Fruit fly (Drosophila melanogaster): Measurements from ENCODE around the gene MED17.

Gene MED17

DNA sequence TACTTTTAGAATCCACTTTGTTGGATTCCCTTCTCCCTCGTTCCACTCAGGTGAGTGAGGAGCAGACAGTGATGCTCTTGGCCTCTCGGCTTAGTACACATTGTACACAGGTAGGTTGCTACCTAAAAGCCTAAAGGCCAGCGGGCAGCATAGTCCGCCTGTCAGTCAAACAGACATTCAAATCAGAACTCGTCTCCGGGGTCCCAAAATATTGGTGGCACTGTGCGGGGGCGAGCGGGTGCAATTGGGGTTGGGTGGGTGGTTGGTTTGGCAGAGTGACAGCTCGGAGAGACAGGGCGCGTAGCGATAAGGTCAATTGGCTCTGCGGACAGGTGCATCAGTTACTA is 8.9 kb downstream of the MED17 start:
- TF ChIP-seq pan (optimal IDR thresholded peaks at IDR 0.05): no peak
- TF ChIP-seq usp (GFP tag; optimal IDR thresholded peaks at IDR 0.05): no peak
- TF ChIP-seq CG8478 (optimal IDR thresholded peaks at IDR 0.05): no peak
- TF ChIP-seq psq (optimal IDR thresholded peaks at IDR 0.05): no peak

DNA sequence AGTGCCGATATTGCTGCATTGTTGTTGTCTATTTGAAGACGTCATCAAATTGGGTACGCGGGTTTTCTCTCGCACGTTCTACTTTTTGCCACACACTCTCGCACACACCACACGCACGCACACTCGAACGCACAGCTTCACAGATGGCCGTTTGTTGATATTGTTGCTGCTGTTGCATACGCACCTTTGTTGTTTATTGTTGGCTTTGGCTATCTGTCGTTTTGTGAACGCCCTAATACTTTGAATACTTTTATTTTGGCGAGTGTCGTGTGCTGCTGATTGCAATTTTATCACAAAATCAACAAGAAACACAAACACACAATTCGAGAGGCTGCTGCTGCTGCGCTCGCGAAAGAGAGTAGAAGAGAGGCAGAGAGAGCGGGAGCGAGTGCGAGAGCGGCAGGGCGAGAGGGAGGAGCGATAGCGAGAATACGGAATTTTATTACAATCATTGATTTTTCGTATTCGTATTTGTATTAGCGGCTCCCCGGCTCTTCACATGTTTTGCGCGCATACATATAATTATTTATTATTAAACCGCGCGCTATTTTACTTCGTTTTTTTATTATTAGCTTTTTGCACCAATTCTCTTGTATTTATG is 9.7 kb downstream of the MED17 start:
- TF ChIP-seq CG8478 (optimal IDR thresholded peaks at IDR 0.05) (no peak), Dll (optimal IDR thresholded peaks at IDR 0.05) (peak; percentile 97), psq (optimal IDR thresholded peaks at IDR 0.05) (no peak), pan (optimal IDR thresholded peaks at IDR 0.05) (no peak), EcR (GFP tag; optimal IDR thresholded peaks at IDR 0.05) (no peak)

DNA sequence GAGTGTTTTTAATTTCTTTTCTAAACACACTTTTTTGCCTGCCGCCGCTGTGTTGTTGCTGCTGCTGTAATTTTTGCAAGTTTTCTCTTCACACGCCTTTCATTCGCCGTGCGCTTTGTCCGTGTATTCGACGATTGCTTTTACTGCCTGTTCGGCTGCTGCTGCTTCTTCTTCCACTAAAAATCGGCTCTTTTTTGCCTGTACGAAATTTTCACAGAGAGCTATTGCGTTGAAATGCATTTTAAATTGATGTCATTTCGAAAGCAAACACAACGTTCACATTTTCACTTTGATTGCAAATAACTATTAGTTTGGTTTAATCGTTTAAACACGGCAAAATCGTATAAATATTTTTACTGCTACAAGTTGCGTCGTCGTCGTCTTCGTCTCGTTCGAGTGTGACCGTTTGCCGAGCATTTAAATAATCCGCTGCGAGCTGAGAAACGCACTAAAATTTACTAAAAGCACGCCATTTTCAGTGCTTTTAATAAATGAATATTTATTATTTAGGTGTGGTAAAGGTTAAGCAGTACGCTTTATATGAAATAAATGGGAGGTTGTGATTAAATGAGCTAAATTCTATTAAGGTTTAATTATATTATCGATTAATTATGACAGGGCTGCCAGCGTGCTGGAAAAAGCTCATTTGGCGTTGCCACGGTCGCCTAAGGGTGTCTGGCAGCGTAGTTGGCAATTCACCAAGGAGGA is 10.5 kb downstream of the MED17 start, which contains the start of the genes Ssdp and CG7985:
Gene Ssdp (minus strand): TSS at position 419 of the 708 bp plus-strand sequence.
Gene CG7985 (plus strand): TSS at position 681 of the 708 bp plus-strand sequence.
- TF ChIP-seq psq (optimal IDR thresholded peaks at IDR 0.05): peak; percentile 59
- TF ChIP-seq pan (optimal IDR thresholded peaks at IDR 0.05): no peak
- TF ChIP-seq Dll (optimal IDR thresholded peaks at IDR 0.05): no peak

DNA sequence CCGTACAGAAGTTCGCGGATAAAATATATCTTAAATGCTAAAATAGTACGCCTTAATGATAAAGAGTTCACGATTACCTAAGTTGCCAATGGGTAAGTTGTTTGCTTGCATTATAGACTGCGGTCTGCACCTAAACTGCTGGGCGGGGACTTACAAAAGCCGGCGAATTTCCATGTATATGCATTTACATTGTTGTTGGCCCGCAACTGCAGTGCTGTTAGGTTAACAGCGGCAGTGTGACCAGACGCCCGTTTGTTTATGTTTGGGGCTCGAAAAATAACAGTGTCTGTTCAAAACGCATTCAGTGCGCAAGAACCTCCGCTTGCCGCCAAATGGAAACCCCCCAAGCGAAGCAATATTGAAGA is 11.0 kb downstream of the MED17 start:
- TF ChIP-seq pan (optimal IDR thresholded peaks at IDR 0.05): no peak
- TF ChIP-seq EcR (GFP tag; optimal IDR thresholded peaks at IDR 0.05): no peak
- TF ChIP-seq CG8478 (optimal IDR thresholded peaks at IDR 0.05): no peak
- TF ChIP-seq psq (optimal IDR thresholded peaks at IDR 0.05): no peak
- no peak for TF ChIP-seq Dll (optimal IDR thresholded peaks at IDR 0.05)
- TF ChIP-seq usp (GFP tag; optimal IDR thresholded peaks at IDR 0.05): no peak

DNA sequence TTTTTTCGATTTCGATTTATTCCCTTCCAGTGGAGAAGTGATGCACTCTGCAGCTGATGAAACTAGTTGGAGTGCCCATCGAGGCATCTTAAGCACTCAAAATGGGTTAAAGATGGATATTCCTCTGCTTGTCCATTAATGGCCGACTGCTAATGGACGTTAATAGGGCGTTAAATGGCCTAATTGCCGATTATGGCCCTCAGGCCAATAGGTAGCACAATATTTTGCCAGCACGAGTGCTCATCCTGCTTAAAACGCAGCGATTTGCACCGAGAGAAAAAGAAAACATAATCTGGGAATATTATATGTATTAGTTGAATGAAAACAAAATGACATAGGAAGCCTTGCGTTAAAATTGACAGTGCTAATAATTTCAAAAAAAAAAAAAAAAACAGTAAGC is 19.6 kb downstream of the MED17 start, which contains the start of gene CG44158:
Gene CG44158 (plus strand): TSS at position 301 of the 400 bp plus-strand sequence.
- TF ChIP-seq usp (GFP tag; optimal IDR thresholded peaks at IDR 0.05) (no peak), pan (optimal IDR thresholded peaks at IDR 0.05) (no peak), CG8478 (optimal IDR thresholded peaks at IDR 0.05) (no peak), psq (optimal IDR thresholded peaks at IDR 0.05) (no peak), Dll (optimal IDR thresholded peaks at IDR 0.05) (no peak), EcR (GFP tag; optimal IDR thresholded peaks at IDR 0.05) (no peak)

DNA sequence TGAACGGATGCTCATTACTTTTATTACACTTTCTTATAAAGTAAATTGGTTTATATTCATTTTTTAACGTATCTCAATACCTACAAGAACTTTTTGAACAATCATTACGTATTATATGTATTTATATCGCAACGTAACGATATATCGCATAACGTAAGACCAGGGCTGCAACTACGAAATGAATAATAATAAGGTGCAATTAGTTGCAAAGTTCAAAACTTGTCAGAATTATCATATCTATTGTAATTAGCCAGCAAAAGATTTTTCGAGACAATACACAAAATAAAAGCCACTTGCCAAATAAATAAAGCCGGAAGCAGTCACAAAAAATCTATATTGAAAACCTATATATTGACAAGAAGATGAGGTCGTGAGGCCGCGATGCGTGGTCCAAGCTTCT is 26.4 kb downstream of the MED17 start:
- no peak for TF ChIP-seq usp (GFP tag; optimal IDR thresholded peaks at IDR 0.05)
- no peak for TF ChIP-seq Dll (optimal IDR thresholded peaks at IDR 0.05)
- TF ChIP-seq CG8478 (optimal IDR thresholded peaks at IDR 0.05): no peak
- TF ChIP-seq pan (optimal IDR thresholded peaks at IDR 0.05): no peak
- no peak for TF ChIP-seq EcR (GFP tag; optimal IDR thresholded peaks at IDR 0.05)
- no peak for TF ChIP-seq psq (optimal IDR thresholded peaks at IDR 0.05)

DNA sequence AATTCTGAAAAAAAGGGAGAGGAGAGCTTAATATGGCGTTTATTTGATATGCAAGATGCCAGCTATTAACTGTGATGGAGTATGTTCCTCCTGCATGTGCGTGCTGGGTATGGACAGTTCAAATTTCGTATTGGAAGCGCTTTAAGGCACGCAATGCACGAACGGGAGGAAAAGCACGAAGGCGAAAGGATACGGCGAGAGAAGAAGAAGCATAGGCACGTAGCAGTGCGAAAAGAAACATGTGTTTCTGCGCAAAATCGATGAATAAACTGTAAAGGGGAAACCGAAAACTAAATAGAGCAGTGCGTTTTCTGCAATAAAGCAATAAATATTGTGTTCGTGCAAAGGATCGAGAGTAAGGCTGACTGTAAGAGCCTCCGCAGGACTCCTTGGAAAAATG is 27.0 kb downstream of the MED17 start, which contains the start of gene CG14314:
Gene CG14314 (plus strand): TSS at position 243 of the 400 bp plus-strand sequence.
- TF ChIP-seq CG8478 (optimal IDR thresholded peaks at IDR 0.05) (no peak), pan (optimal IDR thresholded peaks at IDR 0.05) (no peak), psq (optimal IDR thresholded peaks at IDR 0.05) (no peak), EcR (GFP tag; optimal IDR thresholded peaks at IDR 0.05) (no peak), Dll (optimal IDR thresholded peaks at IDR 0.05) (no peak)

DNA sequence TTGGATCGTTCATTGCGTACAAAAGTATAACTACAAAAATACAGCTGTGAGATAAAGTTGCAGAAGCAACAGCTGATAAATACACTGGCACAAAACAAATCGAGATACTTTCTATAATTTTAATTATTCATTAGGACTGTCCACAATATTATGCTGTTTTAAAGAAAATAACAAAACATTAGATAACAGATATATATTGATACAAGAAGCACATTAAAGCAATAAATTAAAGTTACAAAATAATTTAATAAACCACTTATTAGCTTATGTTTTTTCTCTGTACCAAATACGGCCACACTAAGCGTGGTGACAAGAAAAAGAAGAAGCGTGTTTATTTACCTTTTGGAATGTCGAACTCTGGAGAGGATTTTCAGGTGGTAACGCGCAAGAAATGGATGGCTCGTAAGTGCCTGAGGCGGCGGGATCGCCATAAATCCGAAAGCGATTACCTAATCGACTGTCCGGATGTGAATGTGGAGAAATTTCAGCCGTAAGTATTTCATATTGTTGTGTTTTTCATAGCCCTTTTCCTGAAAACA is 31.4 kb downstream of the MED17 start, which contains the start of the genes CG7988 and CG7183:
Gene CG7988 (plus strand): TSS at position 316 of the 539 bp plus-strand sequence.
Gene CG7183 (minus strand): TSS at position 489 of the 539 bp plus-strand sequence.
- TF ChIP-seq CG8478 (optimal IDR thresholded peaks at IDR 0.05) (no peak), Dll (optimal IDR thresholded peaks at IDR 0.05) (no peak), usp (GFP tag; optimal IDR thresholded peaks at IDR 0.05) (no peak)

DNA sequence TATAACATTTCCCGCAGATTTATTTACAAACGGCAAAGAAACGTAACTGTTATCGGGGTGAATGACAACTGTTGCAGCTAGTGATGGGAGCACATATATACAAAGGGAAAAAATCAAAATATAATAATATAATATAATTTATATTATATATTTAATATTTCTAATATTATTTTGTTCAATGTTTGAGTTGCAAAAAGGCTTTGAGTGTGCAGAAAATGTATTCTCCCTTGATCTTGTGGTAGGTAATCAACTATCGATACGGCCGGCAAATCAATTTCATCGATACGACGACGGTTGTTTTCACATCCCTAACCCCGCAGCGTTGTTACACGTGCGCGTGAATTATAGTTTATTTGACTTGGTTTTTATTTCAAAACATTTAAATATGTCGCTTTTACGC is 34.6 kb downstream of the MED17 start, which contains the start of the genes mTerf5 and Non3:
Gene mTerf5 (minus strand): TSS at position 249 of the 400 bp plus-strand sequence.
Gene Non3 (plus strand): TSS at position 289 of the 400 bp plus-strand sequence.
- no peak for TF ChIP-seq CG8478 (optimal IDR thresholded peaks at IDR 0.05)
- no peak for TF ChIP-seq pan (optimal IDR thresholded peaks at IDR 0.05)
- no peak for TF ChIP-seq Dll (optimal IDR thresholded peaks at IDR 0.05)

DNA sequence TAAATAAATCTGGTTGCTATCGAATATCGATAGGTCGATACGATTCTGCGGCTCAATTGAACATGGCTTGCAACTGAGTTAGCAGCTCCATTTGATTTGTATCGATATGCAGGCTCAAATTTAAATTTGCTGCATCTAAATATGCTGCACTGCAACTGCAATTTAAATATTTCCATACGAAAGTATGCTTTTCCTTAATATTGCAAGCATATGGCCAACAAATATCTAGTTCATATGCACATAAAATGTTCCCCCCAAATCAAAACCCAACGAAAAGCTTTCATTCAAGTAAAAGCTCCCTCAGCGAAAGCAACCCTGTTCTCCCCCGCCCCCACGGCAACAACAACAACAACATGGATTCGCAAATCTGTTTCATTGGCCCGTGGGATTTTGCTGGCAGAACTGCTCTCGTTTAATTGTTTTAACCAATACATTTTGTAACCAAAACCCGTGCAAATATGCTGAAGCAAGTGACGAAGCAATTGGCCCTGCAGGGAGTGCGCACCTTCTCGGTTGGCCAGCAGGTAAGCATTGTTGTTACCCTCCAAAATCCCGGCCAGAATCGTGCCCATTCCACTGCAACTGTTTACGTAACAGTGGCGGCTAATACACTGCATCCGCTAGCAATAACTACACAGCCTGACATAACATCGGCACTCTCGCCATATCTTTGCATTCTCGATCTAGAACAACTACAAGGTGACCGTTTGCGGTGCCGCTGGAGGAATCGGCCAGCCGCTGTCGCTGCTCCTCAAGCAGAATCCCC is 37.4 kb downstream of the MED17 start, which contains the start of the genes CG7168 and Mdh2:
Gene CG7168 (minus strand): TSS at position 40 of the 766 bp plus-strand sequence.
Gene Mdh2 (plus strand): TSS at position 354 of the 766 bp plus-strand sequence.
- TF ChIP-seq usp (GFP tag; optimal IDR thresholded peaks at IDR 0.05) (no peak), Dll (optimal IDR thresholded peaks at IDR 0.05) (no peak), EcR (GFP tag; optimal IDR thresholded peaks at IDR 0.05) (no peak), psq (optimal IDR thresholded peaks at IDR 0.05) (no peak), pan (optimal IDR thresholded peaks at IDR 0.05) (no peak), CG8478 (optimal IDR thresholded peaks at IDR 0.05) (no peak)

DNA sequence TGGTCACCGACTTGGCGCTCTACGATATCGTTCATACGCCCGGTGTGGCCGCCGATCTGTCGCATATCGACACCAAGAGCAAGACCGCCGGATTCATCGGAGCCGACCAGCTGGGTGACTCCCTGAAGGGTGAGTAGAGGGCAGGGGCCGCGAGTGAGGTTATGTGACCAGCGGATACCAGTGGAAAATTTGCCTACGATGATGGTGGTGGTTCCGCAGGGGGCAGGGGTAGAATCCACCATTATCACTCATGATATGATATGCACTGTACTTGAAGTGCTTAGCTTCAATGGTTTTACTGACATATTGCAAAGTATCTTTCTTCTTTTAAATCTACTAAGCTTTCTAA is 37.9 kb downstream of the MED17 start:
- TF ChIP-seq CG8478 (optimal IDR thresholded peaks at IDR 0.05): no peak
- TF ChIP-seq EcR (GFP tag; optimal IDR thresholded peaks at IDR 0.05): no peak
- TF ChIP-seq Dll (optimal IDR thresholded peaks at IDR 0.05): no peak
- no peak for TF ChIP-seq pan (optimal IDR thresholded peaks at IDR 0.05)
- TF ChIP-seq psq (optimal IDR thresholded peaks at IDR 0.05): no peak
- no peak for TF ChIP-seq usp (GFP tag; optimal IDR thresholded peaks at IDR 0.05)

DNA sequence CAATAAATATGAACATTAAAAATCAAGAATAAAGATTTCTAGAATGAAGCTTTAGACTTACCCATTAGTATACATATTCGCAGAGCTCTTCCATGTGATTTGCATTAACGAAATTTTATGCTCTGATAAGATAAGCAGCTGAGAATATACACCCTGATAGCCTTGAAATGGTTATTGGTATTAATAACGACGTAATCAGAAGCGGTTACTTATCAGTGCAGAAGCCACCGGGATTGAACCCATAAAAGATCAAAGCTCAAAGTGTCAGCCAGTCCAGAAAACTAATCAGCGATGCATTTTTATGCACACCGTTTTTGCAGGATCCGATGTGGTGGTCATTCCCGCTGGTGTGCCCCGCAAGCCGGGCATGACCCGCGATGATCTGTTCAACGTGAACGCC is 38.5 kb downstream of the MED17 start:
- TF ChIP-seq EcR (GFP tag; optimal IDR thresholded peaks at IDR 0.05) (no peak), CG8478 (optimal IDR thresholded peaks at IDR 0.05) (no peak), psq (optimal IDR thresholded peaks at IDR 0.05) (no peak), usp (GFP tag; optimal IDR thresholded peaks at IDR 0.05) (no peak), pan (optimal IDR thresholded peaks at IDR 0.05) (no peak), Dll (optimal IDR thresholded peaks at IDR 0.05) (no peak)
